Fruit fly (Drosophila melanogaster) whole organism, pupa: Measurements from ENCODE around the gene CG4617.

Experiments
- CG14655 ChIP-seq: fragments of 200-800 bp; sonication (Bioruptor generic); optimal IDR thresholded peaks from 3 replicates; lab custom pipeline; 2017; ENCODE audit warnings: mild to moderate bottlenecking, missing biosample characterization, missing genetic modification reagents, missing genetic modification characterization
- CG15710 ChIP-seq: fragments of 200-800 bp; sonication (Bioruptor generic); optimal IDR thresholded peaks from 2 replicates; lab custom pipeline; 2018; ENCODE audit warnings: missing biosample characterization, mild to moderate bottlenecking, missing genetic modification characterization, moderate library complexity
- CG32121 ChIP-seq: fragments of 200-800 bp; sonication (Bioruptor generic); IDR thresholded peaks from 2 replicates; pipeline ENCODE4 v1.3.6; 2022; ENCODE audit warnings: missing biosample characterization, missing genetic modification characterization
- CG34367 ChIP-seq: fragments of 200-800 bp; sonication (Bioruptor generic); optimal IDR thresholded peaks from 2 replicates; lab custom pipeline; 2018; ENCODE audit warnings: missing biosample characterization, mild to moderate bottlenecking, missing genetic modification characterization
- CG8159 ChIP-seq: fragments of 200-800 bp; sonication (Bioruptor generic); optimal IDR thresholded peaks from 3 replicates; lab custom pipeline; 2018; ENCODE audit warnings: missing biosample characterization, mild to moderate bottlenecking, missing genetic modification characterization, moderate library complexity
- CG8301 ChIP-seq: fragments of 200-800 bp; sonication (Bioruptor generic); optimal IDR thresholded peaks from 2 replicates; lab custom pipeline; 2018; ENCODE audit warnings: missing biosample characterization, mild to moderate bottlenecking, missing genetic modification characterization
- D1 ChIP-seq: fragments of 200-800 bp; sonication (Bioruptor generic); optimal IDR thresholded peaks from 2 replicates; lab custom pipeline; 2018; ENCODE audit warnings: missing biosample characterization, mild to moderate bottlenecking, missing genetic modification characterization, moderate library complexity
- EcR ChIP-seq: fragments of 200-800 bp; sonication (Bioruptor generic); optimal IDR thresholded peaks from 3 replicates; lab custom pipeline; 2019; ENCODE audit warnings: missing biosample characterization, missing genetic modification characterization, mild to moderate bottlenecking, moderate library complexity, missing genetic modification reagents
- gl ChIP-seq: fragments of 200-800 bp; sonication (Bioruptor generic); optimal IDR thresholded peaks from 2 replicates; lab custom pipeline; 2018; ENCODE audit warnings: missing biosample characterization, mild to moderate bottlenecking, missing genetic modification characterization
- rn ChIP-seq: fragments of 200-800 bp; sonication (Bioruptor generic); IDR thresholded peaks from 2 replicates; pipeline ENCODE4 v1.3.6; 2022; ENCODE audit warnings: missing biosample characterization, missing genetic modification characterization

dm6 chrX:7069011-7069463, 35.3 kb downstream of the CG4617 start, which contains the start of gene CG4607:
- TF ChIP-seq CG14655 (GFP tag; lab: Kevin White, UChicago): no peak
- no peak for TF ChIP-seq CG34367 (tag; lab: Kevin White, UChicago)
- no peak for TF ChIP-seq CG15710 (tag; lab: Kevin White, UChicago)
- TF ChIP-seq CG8301: no peak
- TF ChIP-seq CG32121 (GFP tag; lab: Robert Waterston, UW): no peak
- TF ChIP-seq CG8159 (tag; lab: Kevin White, UChicago): no peak
- no peak for TF ChIP-seq gl (tag; lab: Kevin White, UChicago)
- no peak for TF ChIP-seq rn (GFP tag; lab: Robert Waterston, UW)
- no peak for TF ChIP-seq D1 (tag; lab: Kevin White, UChicago)
- no peak for TF ChIP-seq EcR
